Worm (Caenorhabditis elegans) whole organism, L1 larva: ENCODE results near the gene nca-2.

Experiments used
- Y116A8C.19 ChIP-seq: sonication (generic microtip); optimal IDR thresholded peaks from 2 replicates; lab custom pipeline; 2016; ENCODE audit warnings: missing compliant biosample characterization, missing genetic modification characterization, borderline replicate concordance
- alr-1 ChIP-seq: fragments of 200-800 bp; sonication (Bioruptor generic); optimal IDR thresholded peaks from 2 replicates; lab custom pipeline; 2018; ENCODE audit warnings: borderline replicate concordance, mild to moderate bottlenecking, missing genetic modification characterization, missing compliant biosample characterization
- ama-1 ChIP-seq: fragments of 150-350 bp; optimal IDR thresholded peaks from 2 replicates; lab custom pipeline; 2014
- blmp-1 ChIP-seq: fragments of 150-350 bp; optimal IDR thresholded peaks from 2 replicates; lab custom pipeline; 2014; ENCODE audit warnings: missing biosample characterization, missing genetic modification characterization
- ceh-8 ChIP-seq: fragments of 200-800 bp; sonication (Bioruptor generic); optimal IDR thresholded peaks from 2 replicates; lab custom pipeline; 2018; ENCODE audit warnings: mild to moderate bottlenecking, missing genetic modification characterization, moderate library complexity, missing compliant biosample characterization
- ceh-82 ChIP-seq, 3 experiments: fragments of 150-350 bp in 1 of 3; sonication (generic microtip) in 2 of 3; optimal IDR thresholded peaks; 2 replicates each; lab custom pipeline; 2014 to 2017; ENCODE audit warnings: missing biosample characterization in 3 of 3, missing genetic modification characterization in 3 of 3
- ceh-90 ChIP-seq: sonication (generic microtip); optimal IDR thresholded peaks from 2 replicates; lab custom pipeline; 2016; ENCODE audit warnings: missing genetic modification characterization, missing compliant biosample characterization
- ces-1 ChIP-seq: fragments of 150-350 bp; optimal IDR thresholded peaks from 2 replicates; lab custom pipeline; 2014; ENCODE audit warnings: missing biosample characterization, missing genetic modification reagents, missing genetic modification characterization
- dpl-1 ChIP-seq, 3 experiments: fragments of 150-350 bp in 2 of 3; sonication (generic microtip) in 1 of 3; optimal IDR thresholded peaks; 2 replicates each; lab custom pipeline; 2014 to 2017; ENCODE audit warnings: missing biosample characterization in 3 of 3, missing genetic modification characterization in 3 of 3, missing genetic modification reagents in 3 of 3
- dsc-1 ChIP-seq: sonication (generic microtip); optimal IDR thresholded peaks from 2 replicates; lab custom pipeline; 2016; ENCODE audit warnings: mild to moderate bottlenecking, missing genetic modification characterization, missing compliant biosample characterization
- efl-1 ChIP-seq, 4 experiments: fragments of 150-350 bp; optimal IDR thresholded peaks in 3 of 4; peaks in 1 of 4; 1 replicate in 1 of 4; 2 replicates in 3 of 4; lab custom pipeline; 2014; ENCODE audit warnings: missing biosample characterization in 2 of 4, missing genetic modification characterization in 2 of 4, missing genetic modification reagents in 2 of 4
- efl-3 ChIP-seq: fragments of 200-800 bp; sonication (Bioruptor generic); optimal IDR thresholded peaks from 2 replicates; lab custom pipeline; 2018; ENCODE audit warnings: mild to moderate bottlenecking, missing genetic modification characterization, missing compliant biosample characterization
- egl-13 ChIP-seq: sonication (generic microtip); optimal IDR thresholded peaks from 2 replicates; lab custom pipeline; 2016; ENCODE audit warnings: missing genotype, missing genetic modification reagents, missing genetic modification characterization, missing compliant biosample characterization
- elt-2 ChIP-seq: sonication (generic microtip); optimal IDR thresholded peaks from 2 replicates; lab custom pipeline; 2016; ENCODE audit warnings: missing genetic modification characterization, mild to moderate bottlenecking, inconsistent platforms, missing compliant biosample characterization, missing genetic modification reagents
- elt-3 ChIP-seq, 6 experiments: fragments of 150-350 bp in 1 of 6; sonication (generic microtip); optimal IDR thresholded peaks; 2 replicates each; lab custom pipeline; 2017 to 2018; ENCODE audit warnings: missing biosample characterization in 6 of 6, missing genetic modification characterization in 6 of 6, inconsistent platforms in 1 of 6
- fkh-8 ChIP-seq: sonication (generic microtip); optimal IDR thresholded peaks from 2 replicates; lab custom pipeline; 2016; ENCODE audit warnings: mild to moderate bottlenecking, missing genetic modification characterization, missing compliant biosample characterization
- fos-1 ChIP-seq: fragments of 150-350 bp; optimal IDR thresholded peaks from 2 replicates; lab custom pipeline; 2014; ENCODE audit warnings: missing biosample characterization, missing genetic modification characterization
- hpl-2 ChIP-seq: fragments of 150-350 bp; optimal IDR thresholded peaks from 2 replicates; lab custom pipeline; 2014; ENCODE audit warnings: missing biosample characterization, missing genetic modification reagents, missing genetic modification characterization
- irx-1 ChIP-seq: sonication (generic microtip); optimal IDR thresholded peaks from 2 replicates; lab custom pipeline; 2016; ENCODE audit warnings: missing genetic modification characterization, missing compliant biosample characterization
- isw-1 ChIP-seq: fragments of 200-800 bp; sonication (Bioruptor generic); IDR thresholded peaks from 2 replicates; pipeline ENCODE4 v1.3.6; 2022; ENCODE audit warnings: missing genetic modification characterization, missing compliant biosample characterization
- jun-1 ChIP-seq: fragments of 150-350 bp; optimal IDR thresholded peaks from 2 replicates; lab custom pipeline; 2014; ENCODE audit warnings: missing biosample characterization, missing genetic modification reagents, missing genetic modification characterization
- lin-14 ChIP-seq: fragments of 200-800 bp; sonication (Bioruptor generic); optimal IDR thresholded peaks from 2 replicates; lab custom pipeline; 2018; ENCODE audit warnings: mild to moderate bottlenecking, missing genetic modification characterization, moderate library complexity, missing compliant biosample characterization
- lin-15B ChIP-seq: fragments of 150-350 bp; sonication (generic microtip); optimal IDR thresholded peaks from 3 replicates; lab custom pipeline; 2014; ENCODE audit warnings: missing biosample characterization, missing genetic modification characterization
- lin-35 ChIP-seq, 2 experiments: fragments of 150-350 bp; optimal IDR thresholded peaks; 2 replicates each; lab custom pipeline; 2014; ENCODE audit warnings: missing biosample characterization in 2 of 2, missing genetic modification characterization in 2 of 2, missing genetic modification reagents in 2 of 2
- lir-3 ChIP-seq: sonication (generic microtip); optimal IDR thresholded peaks from 2 replicates; lab custom pipeline; 2016; ENCODE audit warnings: mild to moderate bottlenecking, missing genetic modification characterization, moderate library complexity, missing compliant biosample characterization; ENCODE audit not compliant: poor library complexity
- mef-2 ChIP-seq: fragments of 150-350 bp; optimal IDR thresholded peaks from 2 replicates; lab custom pipeline; 2014; ENCODE audit warnings: missing biosample characterization, missing genetic modification characterization
- nhr-20 ChIP-seq: sonication (generic microtip); optimal IDR thresholded peaks from 2 replicates; lab custom pipeline; 2016; ENCODE audit warnings: mild to moderate bottlenecking, missing genetic modification characterization, missing compliant biosample characterization
- nhr-237 ChIP-seq: fragments of 150-350 bp; optimal IDR thresholded peaks from 2 replicates; lab custom pipeline; 2014; ENCODE audit warnings: missing biosample characterization, missing genetic modification characterization
- nhr-47 ChIP-seq: sonication (generic microtip); optimal IDR thresholded peaks from 2 replicates; lab custom pipeline; 2016; ENCODE audit warnings: mild to moderate bottlenecking, missing genetic modification characterization, moderate library complexity, missing compliant biosample characterization
- nhr-71 ChIP-seq: sonication (generic microtip); optimal IDR thresholded peaks from 2 replicates; lab custom pipeline; 2016; ENCODE audit warnings: mild to moderate bottlenecking, missing genetic modification characterization, moderate library complexity, missing compliant biosample characterization
- nhr-76 ChIP-seq: sonication (generic microtip); optimal IDR thresholded peaks from 2 replicates; lab custom pipeline; 2017; ENCODE audit warnings: missing biosample characterization, missing genetic modification characterization
- nhr-84 ChIP-seq: sonication (generic microtip); optimal IDR thresholded peaks from 2 replicates; lab custom pipeline; 2017; ENCODE audit warnings: missing biosample characterization, missing genetic modification characterization
- nhr-85 ChIP-seq: sonication (generic microtip); peaks from one replicate; lab custom pipeline; 2016; ENCODE audit warnings: missing genetic modification characterization, inconsistent platforms, missing compliant biosample characterization
- nhr-90 ChIP-seq: sonication (generic microtip); optimal IDR thresholded peaks from 2 replicates; lab custom pipeline; 2016; ENCODE audit warnings: mild to moderate bottlenecking, missing genetic modification characterization, missing compliant biosample characterization; ENCODE audit not compliant: poor library complexity
- rnt-1 ChIP-seq: sonication (generic microtip); optimal IDR thresholded peaks from 2 replicates; lab custom pipeline; 2016; ENCODE audit warnings: mild to moderate bottlenecking, missing genetic modification characterization, moderate library complexity, missing compliant biosample characterization
- snpc-4 ChIP-seq: fragments of 150-350 bp; optimal IDR thresholded peaks from 2 replicates; lab custom pipeline; 2014; ENCODE audit warnings: missing biosample characterization, missing genetic modification characterization
- snu-23 ChIP-seq: sonication (generic microtip); optimal IDR thresholded peaks from 2 replicates; lab custom pipeline; 2016; ENCODE audit warnings: missing genetic modification characterization, missing compliant biosample characterization
- sptf-1 ChIP-seq: fragments of 150-350 bp; optimal IDR thresholded peaks from 2 replicates; lab custom pipeline; 2014; ENCODE audit warnings: missing biosample characterization, missing genetic modification characterization
- swsn-7 ChIP-seq: sonication (generic microtip); optimal IDR thresholded peaks from 2 replicates; lab custom pipeline; 2016; ENCODE audit warnings: missing genetic modification characterization, missing compliant biosample characterization
- tlp-1 ChIP-seq: fragments of 150-350 bp; optimal IDR thresholded peaks from 2 replicates; lab custom pipeline; 2014; ENCODE audit warnings: missing biosample characterization, missing genetic modification characterization
- unc-62 ChIP-seq: fragments of 150-350 bp; optimal IDR thresholded peaks from 2 replicates; lab custom pipeline; 2014; ENCODE audit warnings: missing biosample characterization, missing genetic modification reagents, missing genetic modification characterization
- unc-86 ChIP-seq: sonication (generic microtip); optimal IDR thresholded peaks from 2 replicates; lab custom pipeline; 2016; ENCODE audit warnings: missing genetic modification characterization, missing compliant biosample characterization
- unc-98 ChIP-seq: fragments of 200-800 bp; sonication (Bioruptor generic); IDR thresholded peaks from 2 replicates; pipeline ENCODE4 v1.3.6; 2022; ENCODE audit warnings: missing genetic modification characterization, missing compliant biosample characterization
- vab-15 ChIP-seq: sonication (generic microtip); optimal IDR thresholded peaks from 2 replicates; lab custom pipeline; 2017; ENCODE audit warnings: missing genotype, mild to moderate bottlenecking, missing genetic modification characterization, missing compliant biosample characterization
- zip-4 ChIP-seq: fragments of 200-800 bp; sonication (Bioruptor generic); optimal IDR thresholded peaks from 2 replicates; lab custom pipeline; 2018; ENCODE audit warnings: mild to moderate bottlenecking, missing genetic modification characterization, moderate library complexity, missing compliant biosample characterization
- ztf-11 ChIP-seq, 2 experiments: sonication (generic microtip); optimal IDR thresholded peaks; 2 replicates each; lab custom pipeline; 2016 to 2017; ENCODE audit warnings: missing genetic modification characterization in 2 of 2, missing biosample characterization in 1 of 2, missing compliant biosample characterization in 1 of 2
- ztf-4 ChIP-seq: fragments of 150-350 bp; optimal IDR thresholded peaks from 2 replicates; lab custom pipeline; 2014; ENCODE audit warnings: missing biosample characterization, missing genetic modification characterization

Gene nca-2

ce11 chrIII:5022964-5023363 is 57.6 kb downstream of the nca-2 start, which contains the start of gene R144.13:
Gene R144.13 (plus strand): TSS chrIII:5023264.
- TF ChIP-seq hpl-2 (GFP tag; lab: Kevin White, UChicago): no peak
- TF ChIP-seq jun-1: no peak
- no peak for TF ChIP-seq efl-1 (optimal IDR thresholded peaks at IDR 0.05; lab: Kevin White, UChicago)
- TF ChIP-seq efl-1 (GFP tag; optimal IDR thresholded peaks at IDR 0.05 in 1 of 2; lab: Kevin White, UChicago): peak in 1 of 2 experiments; percentile 68

- TF ChIP-seq ceh-90 (no peak), snpc-4 (tag; lab: Kevin White, UChicago) (no peak), vab-15 (tag; lab: Kevin White, UChicago) (no peak), egl-13 (tag; lab: Kevin White, UChicago) (no peak), alr-1 (no peak), nhr-90 (tag; lab: Kevin White, UChicago) (no peak), ztf-4 (peak; percentile 32), mef-2 (tag; lab: Kevin White, UChicago) (no peak), lin-35 (GFP tag; optimal IDR thresholded peaks at IDR 0.05; lab: Kevin White, UChicago) (no peak), nhr-85 (tag; lab: Kevin White, UChicago) (peak; percentile 26), zip-4 (GFP tag; lab: Kevin White, UChicago) (no peak)
Observed at ce11 chrIII:5023642-5024041, 58.3 kb downstream of the nca-2 start.

DNA sequence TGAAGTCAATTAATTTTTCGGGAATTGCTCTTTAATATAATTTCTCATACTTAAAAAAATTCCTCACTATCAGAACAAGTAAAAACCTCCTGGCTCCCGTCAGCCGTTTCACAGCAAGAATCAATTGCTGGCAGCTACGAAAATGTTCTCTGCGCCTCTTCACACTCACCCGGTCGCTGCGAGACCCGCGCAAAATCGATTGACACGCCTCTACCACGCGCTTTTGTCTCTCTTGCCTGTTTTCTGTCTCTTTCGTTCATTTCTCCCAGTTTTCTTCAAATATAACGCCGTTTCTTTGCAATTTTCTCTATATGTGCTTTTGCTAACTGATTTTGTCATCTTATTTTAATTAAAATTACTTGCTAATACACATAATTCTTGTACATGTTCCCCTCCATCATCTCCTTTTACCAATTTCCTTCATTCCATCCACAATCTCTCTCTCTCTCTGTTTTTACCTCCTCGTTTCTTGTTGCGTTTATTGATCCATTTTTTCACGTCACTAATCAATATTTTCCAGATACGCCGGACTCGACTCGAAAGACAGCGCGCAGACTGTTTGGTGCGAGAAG is 59.1 kb downstream of the nca-2 start, which contains the start of gene pcf-11:
Gene pcf-11 (plus strand): TSS at position 522 of the 572 bp plus-strand sequence.
- TF ChIP-seq elt-3 (tag; optimal IDR thresholded peaks at IDR 0.05; lab: Kevin White, UChicago): peak in 2 of 6 experiments; percentile 5 to 8
- no peak for TF ChIP-seq snpc-4 (tag; lab: Kevin White, UChicago)
- no peak for TF ChIP-seq sptf-1 (tag; lab: Kevin White, UChicago)
- TF ChIP-seq fkh-8 (tag; lab: Kevin White, UChicago): peak; percentile 40
- TF ChIP-seq nhr-20: peak; percentile 38
- no peak for TF ChIP-seq ztf-11 (tag; optimal IDR thresholded peaks at IDR 0.05; lab: Kevin White, UChicago)
- TF ChIP-seq irx-1: peak; percentile 9
- TF ChIP-seq ces-1: no peak
- no peak for TF ChIP-seq nhr-237 (tag; lab: Kevin White, UChicago)
- no peak for TF ChIP-seq elt-2 (tag; lab: Kevin White, UChicago)
- TF ChIP-seq nhr-76 (tag; lab: Kevin White, UChicago): no peak
- peak; percentile 51 to 63 (median 55) for TF ChIP-seq dpl-1 (GFP tag; optimal IDR thresholded peaks at IDR 0.05; lab: Kevin White, UChicago)
- peak; percentile 25 for TF ChIP-seq dsc-1 (tag; lab: Kevin White, UChicago)
- peak; percentile 10 for TF ChIP-seq jun-1
- TF ChIP-seq egl-13 (tag; lab: Kevin White, UChicago): no peak
- TF ChIP-seq ceh-8: no peak
- TF ChIP-seq nhr-47 (tag; lab: Kevin White, UChicago): peak; percentile 47
- TF ChIP-seq fos-1 (tag; lab: Kevin White, UChicago): peak; percentile 15
- peak; percentile 56 for TF ChIP-seq isw-1 (GFP tag; lab: Robert Waterston, UW)
- no peak for TF ChIP-seq tlp-1 (tag; lab: Kevin White, UChicago)
- peak; percentile 53 for TF ChIP-seq ama-1 (lab: Kevin White, UChicago)
- TF ChIP-seq nhr-71 (tag; lab: Kevin White, UChicago): peak; percentile 69
- peak; percentile 24 to 84 (median 40) for TF ChIP-seq ceh-82 (tag; optimal IDR thresholded peaks at IDR 0.05; lab: Kevin White, UChicago)
- peak; percentile 13 for TF ChIP-seq blmp-1
- TF ChIP-seq Y116A8C.19 (tag; lab: Kevin White, UChicago): no peak
- TF ChIP-seq lin-15B (tag; lab: Kevin White, UChicago): no peak
- peak; percentile 78 for TF ChIP-seq snu-23 (GFP tag; lab: Kevin White, UChicago)
- TF ChIP-seq nhr-84 (tag; lab: Kevin White, UChicago): no peak
- peak; percentile 63 for TF ChIP-seq rnt-1 (tag; lab: Kevin White, UChicago)
- no peak for TF ChIP-seq efl-3
- TF ChIP-seq unc-86 (tag; lab: Kevin White, UChicago): peak; percentile 53
- no peak for TF ChIP-seq ceh-90
- TF ChIP-seq unc-62 (GFP tag; lab: Kevin White, UChicago): no peak
- no peak for TF ChIP-seq ztf-4
- peak; percentile 36 for TF ChIP-seq nhr-90 (tag; lab: Kevin White, UChicago)
- no peak for TF ChIP-seq unc-98 (GFP tag; lab: Robert Waterston, UW)
- no peak for TF ChIP-seq alr-1
- TF ChIP-seq lir-3: peak; percentile 43
- TF ChIP-seq lin-14 (GFP tag; lab: Kevin White, UChicago): peak; percentile 74
- peak; percentile 51 for TF ChIP-seq swsn-7 (tag; lab: Kevin White, UChicago)
